Worm (Caenorhabditis elegans) whole organism, midembryonic: ENCODE data around the gene cpg-4.
A peak's percentile ranks its signal among the peaks of the same experiment; 100 is the strongest.

ENCODE experiments used
- T22C8.4 ChIP-seq: fragments of 200-800 bp; sonication (Bioruptor generic); IDR thresholded peaks from 2 replicates; pipeline ENCODE4 v1.3.6; 2022; ENCODE audit warnings: missing genetic modification characterization, missing compliant biosample characterization
- cog-1 ChIP-seq: sonication (generic microtip); optimal IDR thresholded peaks from 2 replicates; lab custom pipeline; 2016; ENCODE audit warnings: missing genetic modification characterization, missing compliant biosample characterization
- flt-1 ChIP-seq: fragments of 200-800 bp; sonication (Bioruptor generic); IDR thresholded peaks from 2 replicates; pipeline ENCODE4 v1.3.6; 2022; ENCODE audit warnings: missing genetic modification characterization, missing compliant biosample characterization
- klf-2 ChIP-seq: fragments of 200-800 bp; sonication (Bioruptor generic); conservative IDR thresholded peaks from 2 replicates; pipeline ENCODE4 v1.3.6; 2022; ENCODE audit warnings: missing genetic modification reagents, missing genetic modification characterization, missing compliant biosample characterization
- med-1 ChIP-seq: sonication (generic microtip); optimal IDR thresholded peaks from 2 replicates; lab custom pipeline; 2017; ENCODE audit warnings: missing genetic modification characterization, mild to moderate bottlenecking, missing compliant biosample characterization, antibody characterized with exemption, missing genetic modification reagents; ENCODE audit not compliant: insufficient read depth
- ref-1 ChIP-seq: fragments of 200-800 bp; sonication (Bioruptor generic); conservative IDR thresholded peaks from 2 replicates; pipeline ENCODE4 v1.3.6; 2022; ENCODE audit warnings: missing genetic modification reagents, missing genetic modification characterization, missing compliant biosample characterization
- tab-1 ChIP-seq: fragments of 200-800 bp; sonication (Bioruptor generic); IDR thresholded peaks from 2 replicates; pipeline ENCODE4 v1.3.6; 2022; ENCODE audit warnings: missing genetic modification characterization, missing compliant biosample characterization
- ztf-23 ChIP-seq: fragments of 200-800 bp; sonication (Bioruptor generic); IDR thresholded peaks from 2 replicates; pipeline ENCODE4 v1.3.6; 2022; ENCODE audit warnings: missing genetic modification reagents, missing genetic modification characterization, missing compliant biosample characterization
- ztf-29 ChIP-seq: fragments of 200-800 bp; sonication (Bioruptor generic); IDR thresholded peaks from 2 replicates; pipeline ENCODE4 v1.3.6; 2022; ENCODE audit warnings: missing genetic modification reagents, missing genetic modification characterization, missing compliant biosample characterization

cpg-4 gene

ce11 chrV:5991490-5992069, 4.6 kb upstream of the cpg-4 start:
- TF ChIP-seq ztf-23 (GFP tag; lab: Robert Waterston, UW) = no peak
- no peak for TF ChIP-seq med-1 (GFP tag; lab: Kevin White, UChicago)
- peak; percentile 60 for TF ChIP-seq cog-1 (tag; lab: Kevin White, UChicago)
- TF ChIP-seq flt-1 (GFP tag; lab: Robert Waterston, UW) = no peak
- no peak for TF ChIP-seq ztf-29 (GFP tag; lab: Robert Waterston, UW)
- TF ChIP-seq tab-1 = no peak
- TF ChIP-seq T22C8.4 = no peak
- no peak for TF ChIP-seq ref-1

- TF ChIP-seq flt-1 (GFP tag; lab: Robert Waterston, UW) (no peak), ztf-29 (GFP tag; lab: Robert Waterston, UW) (no peak), tab-1 (no peak), ztf-23 (GFP tag; lab: Robert Waterston, UW) (no peak), cog-1 (tag; lab: Kevin White, UChicago) (no peak)
These were observed 618 bp upstream of the cpg-4 start for ce11 chrV:5995598-5995997.

ce11 chrV:6000368-6000802, 4.2 kb downstream of the cpg-4 start:
- no peak for TF ChIP-seq ztf-23 (GFP tag; lab: Robert Waterston, UW)
- TF ChIP-seq cog-1 (tag; lab: Kevin White, UChicago) = peak; percentile 88

- TF ChIP-seq ztf-29 (GFP tag; lab: Robert Waterston, UW) (no peak), med-1 (GFP tag; lab: Kevin White, UChicago) (no peak), tab-1 (no peak), klf-2 (GFP tag; lab: Robert Waterston, UW) (no peak), T22C8.4 (no peak), ztf-23 (GFP tag; lab: Robert Waterston, UW) (no peak), flt-1 (GFP tag; lab: Robert Waterston, UW) (no peak), ref-1 (no peak), cog-1 (tag; lab: Kevin White, UChicago) (no peak)
These were observed 7.1 kb downstream of the cpg-4 start, which contains the start of gene fos-1 for ce11 chrV:6003301-6003700. Gene fos-1, plus strand, starts transcription at chrV:6003601.

ce11 chrV:6007927-6008326, 11.7 kb downstream of the cpg-4 start:
- TF ChIP-seq ztf-23 (GFP tag; lab: Robert Waterston, UW) (no peak), klf-2 (GFP tag; lab: Robert Waterston, UW) (no peak), med-1 (GFP tag; lab: Kevin White, UChicago) (no peak), tab-1 (no peak), ref-1 (no peak), T22C8.4 (no peak), flt-1 (GFP tag; lab: Robert Waterston, UW) (no peak), cog-1 (tag; lab: Kevin White, UChicago) (no peak), ztf-29 (GFP tag; lab: Robert Waterston, UW) (no peak)

ce11 chrV:6010642-6011041, 14.4 kb downstream of the cpg-4 start:
- TF ChIP-seq klf-2 (GFP tag; lab: Robert Waterston, UW) (no peak), flt-1 (GFP tag; lab: Robert Waterston, UW) (no peak), tab-1 (no peak)

- TF ChIP-seq tab-1 (no peak), ref-1 (no peak), klf-2 (GFP tag; lab: Robert Waterston, UW) (no peak), ztf-23 (GFP tag; lab: Robert Waterston, UW) (no peak), ztf-29 (GFP tag; lab: Robert Waterston, UW) (no peak), flt-1 (GFP tag; lab: Robert Waterston, UW) (no peak), med-1 (GFP tag; lab: Kevin White, UChicago) (no peak), cog-1 (tag; lab: Kevin White, UChicago) (no peak), T22C8.4 (no peak)
These were observed 16.2 kb downstream of the cpg-4 start for ce11 chrV:6012401-6012800.

ce11 chrV:6015546-6016089, 19.4 kb downstream of the cpg-4 start:
- TF ChIP-seq cog-1 (tag; lab: Kevin White, UChicago) = no peak
- TF ChIP-seq med-1 (GFP tag; lab: Kevin White, UChicago) = no peak
- no peak for TF ChIP-seq ztf-29 (GFP tag; lab: Robert Waterston, UW)
- no peak for TF ChIP-seq ztf-23 (GFP tag; lab: Robert Waterston, UW)

- no peak for TF ChIP-seq T22C8.4
- TF ChIP-seq ztf-29 (GFP tag; lab: Robert Waterston, UW) = no peak
- TF ChIP-seq cog-1 (tag; lab: Kevin White, UChicago) = no peak
These were observed 19.9 kb downstream of the cpg-4 start for ce11 chrV:6016097-6016496.

- TF ChIP-seq cog-1 (tag; lab: Kevin White, UChicago) (peak; percentile 61), med-1 (GFP tag; lab: Kevin White, UChicago) (no peak)
These were observed 21.4 kb downstream of the cpg-4 start, which contains the start of the genes rpt-2 and aps-1 for ce11 chrV:6017630-6018029. Gene rpt-2, minus strand, starts transcription at chrV:6017669. Gene aps-1, plus strand, starts transcription at chrV:6017970.

- TF ChIP-seq ztf-23 (GFP tag; lab: Robert Waterston, UW) (no peak), flt-1 (GFP tag; lab: Robert Waterston, UW) (no peak), ztf-29 (GFP tag; lab: Robert Waterston, UW) (no peak), tab-1 (no peak)
These were observed 22.8 kb downstream of the cpg-4 start, which contains the start of gene picc-1 for ce11 chrV:6018944-6019450. Gene picc-1, plus strand, starts transcription at chrV:6018994.
